Fruit fly (Drosophila melanogaster) S2 (cell line): ENCODE measurements around the gene Cse1.

Experiments used
- CG8478 ChIP-seq: fragments of >200 bp; optimal IDR thresholded peaks from 2 replicates; lab custom pipeline; 2018
- CTCF ChIP-seq, 2 experiments: fragments of >200 bp; optimal IDR thresholded peaks; 2 replicates each; lab custom pipeline; 2018

DNA sequence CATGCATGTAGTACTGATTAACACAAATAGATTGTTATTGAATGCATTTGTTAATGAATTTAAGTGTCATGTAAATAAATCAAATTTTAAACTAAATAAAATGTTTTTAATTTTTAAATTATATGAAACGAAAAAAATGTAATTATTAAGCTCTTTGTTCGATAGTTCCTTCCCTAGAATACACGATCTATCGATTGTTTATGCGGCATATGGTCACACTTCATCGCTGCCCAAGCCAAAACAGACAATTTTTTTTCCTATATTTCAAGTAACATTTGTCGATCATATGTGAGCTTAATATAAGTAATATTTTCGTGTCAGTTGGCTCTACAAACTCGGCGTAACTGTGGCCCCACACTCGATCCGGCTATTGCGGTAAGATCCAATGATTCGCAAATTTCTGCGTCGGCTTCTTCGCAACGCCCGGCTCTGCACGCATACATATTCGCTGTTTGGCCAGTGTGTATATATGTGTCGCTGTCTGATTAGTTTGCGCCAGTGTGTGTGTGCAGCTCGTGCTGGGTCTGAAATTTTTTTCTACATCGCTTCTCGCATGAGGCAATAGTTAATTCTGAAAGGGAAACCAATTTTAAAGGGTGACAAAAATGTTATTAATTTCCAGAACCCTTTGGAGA lies 2.0 kb upstream of the Cse1 start, which contains the start of gene AspRS-m:
- TF ChIP-seq CTCF (optimal IDR thresholded peaks at IDR 0.05; lab: Kevin White, UChicago) (no peak), CG8478 (lab: Kevin White, UChicago) (no peak)
